Worm (Caenorhabditis elegans) whole organism, dauer: Measurements from ENCODE around the gene T05C12.4.

Experiments
- unc-62 ChIP-seq: sonication (generic microtip); optimal IDR thresholded peaks from 2 replicates; lab custom pipeline; 2017; ENCODE audit warnings: missing biosample characterization, missing genetic modification reagents, missing genetic modification characterization

T05C12.4 gene

ce11 chrII:8199803-8200202, 19.6 kb upstream of the T05C12.4 start:
- no peak for TF ChIP-seq unc-62 (GFP tag; lab: Kevin White, UChicago)

DNA sequence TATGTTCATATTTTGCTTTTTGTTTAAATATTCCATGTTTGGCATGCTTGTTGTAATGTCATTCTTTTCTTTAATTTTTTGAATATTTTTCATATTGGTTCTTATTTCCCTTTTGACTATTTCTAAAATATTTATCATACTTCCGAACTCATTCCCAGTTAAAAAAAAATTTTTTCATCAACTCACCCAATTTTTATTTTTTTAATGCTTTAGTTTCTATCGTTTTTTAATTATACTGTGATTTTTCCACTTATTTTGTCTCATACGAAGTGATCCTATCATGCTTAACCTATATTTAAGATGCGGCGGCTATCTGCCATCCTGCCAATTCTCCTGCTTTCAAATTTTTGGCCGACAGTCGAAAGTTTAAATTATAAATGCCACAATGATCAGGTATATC, 18.3 kb upstream of the T05C12.4 start, which contains the start of gene qua-1:
Gene qua-1 (plus strand): TSS at position 301 of the 400 bp plus-strand sequence.
- TF ChIP-seq unc-62 (GFP tag; lab: Kevin White, UChicago) = no peak

- TF ChIP-seq unc-62 (GFP tag; lab: Kevin White, UChicago) = no peak
Measured at ce11 chrII:8193922-8194321, 13.7 kb upstream of the T05C12.4 start.

ce11 chrII:8193126-8193525, 12.9 kb upstream of the T05C12.4 start, which contains the start of gene T05C12.9:
TSS of gene T05C12.9 (minus strand) at chrII:8193226.
- TF ChIP-seq unc-62 (GFP tag; lab: Kevin White, UChicago) = no peak

- no peak for TF ChIP-seq unc-62 (GFP tag; lab: Kevin White, UChicago)
Measured at ce11 chrII:8190455-8190854, 10.3 kb upstream of the T05C12.4 start, which contains the start of gene T05C12.8. TSS of gene T05C12.8 (minus strand) at chrII:8190555.

DNA sequence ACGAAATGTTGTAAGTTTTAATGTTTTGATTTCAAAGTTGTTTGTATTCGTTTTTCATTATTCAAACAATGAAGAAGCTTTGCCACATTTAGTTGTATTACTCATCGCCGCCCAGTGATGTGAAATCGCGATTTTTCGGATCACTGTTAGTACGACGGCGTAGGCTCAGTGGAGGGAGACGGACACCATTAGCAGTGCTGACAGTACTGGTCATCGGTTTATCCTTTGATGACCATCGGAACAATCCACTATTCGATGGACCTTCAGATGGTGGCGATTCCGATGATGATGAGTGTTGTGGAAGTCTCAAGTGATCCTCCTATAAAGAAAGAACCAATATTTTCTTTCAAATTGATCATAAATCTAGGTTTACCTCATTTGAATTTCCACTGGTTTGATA, 7.3 kb upstream of the T05C12.4 start:
- no peak for TF ChIP-seq unc-62 (GFP tag; lab: Kevin White, UChicago)

- no peak for TF ChIP-seq unc-62 (GFP tag; lab: Kevin White, UChicago)
Measured at ce11 chrII:8185016-8185493, 4.9 kb upstream of the T05C12.4 start, which contains the start of the genes mig-5 and cct-1. TSS of gene mig-5 (minus strand) at chrII:8185023. TSS of gene cct-1 (plus strand) at chrII:8185443.

DNA sequence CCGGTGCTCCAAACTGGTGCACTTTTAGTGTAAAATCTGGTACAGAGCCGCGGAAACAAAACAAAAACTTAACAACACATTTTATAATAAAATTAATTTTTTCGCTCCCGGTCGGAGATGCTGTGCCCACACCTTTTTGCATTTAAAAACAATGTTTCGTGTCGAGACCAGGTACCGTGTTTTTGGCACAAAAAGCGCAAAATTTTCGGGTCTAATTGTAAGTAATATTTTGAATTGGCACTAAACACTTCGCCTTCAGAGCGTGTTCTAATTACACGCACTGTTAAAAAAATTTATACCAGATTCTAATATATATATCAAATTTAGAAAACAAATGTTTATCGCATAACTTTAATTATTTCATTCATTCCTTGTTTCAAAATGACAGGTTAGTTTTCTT, 1.3 kb upstream of the T05C12.4 start, which contains the start of gene dylt-3:
Gene dylt-3 (plus strand): TSS at position 301 of the 400 bp plus-strand sequence.
- TF ChIP-seq unc-62 (GFP tag; lab: Kevin White, UChicago) = no peak

DNA sequence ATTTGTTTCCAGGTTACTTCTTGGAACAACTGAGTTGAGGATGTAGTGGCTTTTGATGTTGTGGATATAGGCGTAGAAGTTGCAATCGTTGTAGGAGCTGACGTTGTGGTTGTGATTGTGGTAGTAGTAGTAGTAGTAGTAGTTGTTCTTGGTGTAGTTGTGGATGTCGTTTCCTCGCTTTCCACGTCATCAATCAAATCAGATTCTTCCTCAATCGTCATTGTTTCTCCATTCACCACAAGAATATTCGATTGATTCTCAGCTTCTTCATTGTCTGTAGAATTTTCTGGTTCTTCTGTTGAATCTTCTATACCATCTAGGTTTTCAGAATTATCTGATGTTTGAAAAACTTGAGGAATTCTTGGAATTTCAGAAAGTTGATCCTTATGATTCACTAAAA, 1.6 kb downstream of the T05C12.4 start:
- TF ChIP-seq unc-62 (GFP tag; lab: Kevin White, UChicago) = no peak

ce11 chrII:8177095-8177494, 3.1 kb downstream of the T05C12.4 start, which contains the start of gene acr-14:
TSS of gene acr-14 (minus strand) at chrII:8177195.
- no peak for TF ChIP-seq unc-62 (GFP tag; lab: Kevin White, UChicago)

DNA sequence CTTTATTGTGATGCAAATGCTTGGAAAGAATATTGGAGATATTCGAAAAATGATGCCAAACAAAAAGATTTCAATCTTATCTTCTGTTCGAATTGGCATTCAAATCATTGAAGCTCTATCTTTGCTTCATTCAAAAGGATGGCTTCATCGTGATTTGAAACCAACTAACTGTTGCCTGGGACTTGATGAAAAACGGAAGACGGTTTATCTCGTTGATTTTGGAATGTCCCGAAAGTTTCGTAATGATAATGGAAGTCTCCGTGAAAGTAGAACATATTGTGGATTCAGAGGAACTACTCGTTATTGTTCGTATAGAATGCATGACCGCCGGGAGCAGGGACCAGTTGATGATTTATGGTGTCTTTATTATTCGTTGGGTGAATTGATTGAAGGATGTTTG, 6.0 kb downstream of the T05C12.4 start:
- TF ChIP-seq unc-62 (GFP tag; lab: Kevin White, UChicago) = no peak

ce11 chrII:8173449-8173848, 6.7 kb downstream of the T05C12.4 start, which contains the start of the genes decr-1.3 and T05C12.1:
TSS of gene decr-1.3 (minus strand) at chrII:8173549.
TSS of gene T05C12.1 (plus strand) at chrII:8173680.
- TF ChIP-seq unc-62 (GFP tag; lab: Kevin White, UChicago) = no peak

DNA sequence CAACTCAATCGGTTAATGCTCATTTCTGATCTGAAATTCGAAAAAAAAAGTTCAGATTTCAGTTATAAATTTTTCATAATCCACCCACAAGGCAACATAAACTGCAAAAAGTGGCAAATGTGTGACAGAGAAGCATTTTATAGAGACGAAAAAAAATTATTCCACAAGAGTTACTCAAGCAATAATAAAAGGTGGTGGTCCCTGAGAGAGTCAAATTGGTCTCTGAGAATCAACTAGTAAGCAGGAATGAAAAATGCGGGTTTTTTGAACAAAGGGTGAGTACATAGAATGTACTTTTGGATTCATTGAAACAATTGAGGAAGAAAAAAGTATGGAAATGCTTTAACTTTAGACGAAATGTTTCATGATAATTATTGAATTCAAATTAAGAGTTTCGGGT, 9.8 kb downstream of the T05C12.4 start, which contains the start of gene T05C12.11:
Gene T05C12.11 (minus strand): TSS at position 101 of the 400 bp plus-strand sequence.
- no peak for TF ChIP-seq unc-62 (GFP tag; lab: Kevin White, UChicago)

- no peak for TF ChIP-seq unc-62 (GFP tag; lab: Kevin White, UChicago)
Measured at ce11 chrII:8169283-8169682, 10.9 kb downstream of the T05C12.4 start, which contains the start of gene T05C12.15. TSS of gene T05C12.15 (plus strand) at chrII:8169583.

DNA sequence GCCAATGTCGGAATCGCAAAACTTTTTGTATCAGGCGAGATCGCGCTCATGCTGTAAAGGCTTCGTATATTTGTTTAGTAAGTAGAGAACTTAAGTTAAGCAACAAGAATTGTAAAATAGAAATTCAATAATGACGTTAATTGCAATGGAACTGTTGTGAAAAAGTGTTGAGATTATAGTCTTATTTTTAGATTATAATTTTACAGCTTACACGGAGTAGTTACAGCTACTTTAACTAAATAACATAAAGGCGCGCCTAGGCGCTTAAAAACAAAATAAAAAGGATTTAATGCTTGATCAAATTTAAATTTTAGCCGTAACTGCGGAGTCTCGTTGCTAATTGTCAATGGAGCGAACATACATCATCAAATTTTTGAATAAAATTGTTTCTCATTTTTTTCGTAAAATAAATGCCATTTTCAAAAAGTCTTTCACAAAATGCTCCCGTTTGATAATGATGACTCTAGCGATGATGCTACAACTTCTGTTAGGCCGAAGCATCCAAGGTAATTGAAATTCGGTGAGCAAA, 18.0 kb downstream of the T05C12.4 start, which contains the start of the genes emb-27 and rrf-3:
Gene emb-27 (minus strand): TSS at position 51 of the 529 bp plus-strand sequence.
Gene rrf-3 (plus strand): TSS at position 346 of the 529 bp plus-strand sequence.
- TF ChIP-seq unc-62 (GFP tag; lab: Kevin White, UChicago) = no peak

ce11 chrII:8160916-8161315, 19.3 kb downstream of the T05C12.4 start:
- TF ChIP-seq unc-62 (GFP tag; lab: Kevin White, UChicago) = no peak
